Worm (Caenorhabditis elegans) whole organism, late embryonic: ENCODE measurements around the gene C36C5.15.

ENCODE experiments used
- C08G9.2 ChIP-seq: sonication (generic microtip); optimal IDR thresholded peaks from 2 replicates; lab custom pipeline; 2016; ENCODE audit warnings: mild to moderate bottlenecking, missing genetic modification characterization, moderate library complexity, missing compliant biosample characterization
- C38D4.7 ChIP-seq: fragments of 200-800 bp; sonication (Bioruptor generic); optimal IDR thresholded peaks from 2 replicates; lab custom pipeline; 2018; ENCODE audit warnings: mild to moderate bottlenecking, missing genetic modification characterization, moderate library complexity, missing compliant biosample characterization
- F13H6.1 ChIP-seq: sonication (generic microtip); optimal IDR thresholded peaks from 2 replicates; lab custom pipeline; 2016; ENCODE audit warnings: missing genetic modification characterization, missing compliant biosample characterization
- K02D7.2 ChIP-seq: sonication (generic microtip); optimal IDR thresholded peaks from 2 replicates; lab custom pipeline; 2017; ENCODE audit warnings: mild to moderate bottlenecking, missing genetic modification characterization, missing compliant biosample characterization
- K09A11.1 ChIP-seq: sonication (generic microtip); optimal IDR thresholded peaks from 2 replicates; lab custom pipeline; 2017; ENCODE audit warnings: antibody characterized with exemption, mild to moderate bottlenecking, missing genetic modification characterization, missing compliant biosample characterization; ENCODE audit not compliant: insufficient read depth
- ahr-1 ChIP-seq: sonication (generic microtip); optimal IDR thresholded peaks from 2 replicates; lab custom pipeline; 2016; ENCODE audit warnings: missing genetic modification characterization, missing compliant biosample characterization
- ceh-18 ChIP-seq: sonication (generic microtip); optimal IDR thresholded peaks from 2 replicates; lab custom pipeline; 2016; ENCODE audit warnings: missing genetic modification characterization, missing compliant biosample characterization
- ceh-19 ChIP-seq: fragments of 200-800 bp; sonication (Bioruptor generic); optimal IDR thresholded peaks from 2 replicates; lab custom pipeline; 2018; ENCODE audit warnings: mild to moderate bottlenecking, missing genetic modification characterization, missing compliant biosample characterization
- ceh-31 ChIP-seq: sonication (generic microtip); optimal IDR thresholded peaks from 2 replicates; lab custom pipeline; 2016; ENCODE audit warnings: missing genetic modification characterization, missing compliant biosample characterization
- ceh-34 ChIP-seq: sonication (generic microtip); optimal IDR thresholded peaks from 2 replicates; lab custom pipeline; 2016; ENCODE audit warnings: mild to moderate bottlenecking, missing genetic modification characterization, missing compliant biosample characterization
- ceh-45 ChIP-seq: fragments of 200-800 bp; sonication (Bioruptor generic); IDR thresholded peaks from 2 replicates; pipeline ENCODE4 v1.3.6; 2022; ENCODE audit warnings: missing genetic modification reagents, missing genetic modification characterization, missing compliant biosample characterization
- ceh-48 ChIP-seq: sonication (generic microtip); optimal IDR thresholded peaks from 2 replicates; lab custom pipeline; 2016; ENCODE audit warnings: missing genetic modification characterization, inconsistent platforms, missing compliant biosample characterization
- ceh-6 ChIP-seq: fragments of 200-800 bp; sonication (Bioruptor generic); optimal IDR thresholded peaks from 2 replicates; lab custom pipeline; 2018; ENCODE audit warnings: mild to moderate bottlenecking, missing genetic modification characterization, missing compliant biosample characterization
- ceh-9 ChIP-seq: sonication (generic microtip); optimal IDR thresholded peaks from 2 replicates; lab custom pipeline; 2016; ENCODE audit warnings: mild to moderate bottlenecking, missing genetic modification characterization, inconsistent platforms, missing compliant biosample characterization
- che-1 ChIP-seq: sonication (generic microtip); optimal IDR thresholded peaks from 2 replicates; lab custom pipeline; 2016; ENCODE audit warnings: mild to moderate bottlenecking, missing genetic modification characterization, missing compliant biosample characterization
- dve-1 ChIP-seq: sonication (generic microtip); optimal IDR thresholded peaks from 2 replicates; lab custom pipeline; 2017; ENCODE audit warnings: antibody characterized with exemption, mild to moderate bottlenecking, missing genetic modification characterization, missing compliant biosample characterization
- elt-2 ChIP-seq: sonication (generic microtip); optimal IDR thresholded peaks from 2 replicates; lab custom pipeline; 2016; ENCODE audit warnings: missing genetic modification reagents, missing genetic modification characterization, missing compliant biosample characterization
- eyg-1 ChIP-seq: sonication (generic microtip); optimal IDR thresholded peaks from 2 replicates; lab custom pipeline; 2016; ENCODE audit warnings: missing genotype, missing genetic modification characterization, missing compliant biosample characterization
- fax-1 ChIP-seq: sonication (generic microtip); optimal IDR thresholded peaks from 2 replicates; lab custom pipeline; 2016; ENCODE audit warnings: missing genotype, missing genetic modification characterization, missing compliant biosample characterization
- fkh-10 ChIP-seq: fragments of 150-350 bp; optimal IDR thresholded peaks from 2 replicates; lab custom pipeline; 2014; ENCODE audit warnings: missing biosample characterization, missing genetic modification reagents, missing genetic modification characterization
- hlh-13 ChIP-seq: fragments of 200-800 bp; sonication (Bioruptor generic); optimal IDR thresholded peaks from 2 replicates; lab custom pipeline; 2018; ENCODE audit warnings: mild to moderate bottlenecking, missing genetic modification characterization, missing compliant biosample characterization
- hlh-15 ChIP-seq: sonication (generic microtip); optimal IDR thresholded peaks from 2 replicates; lab custom pipeline; 2016; ENCODE audit warnings: missing genetic modification characterization, missing compliant biosample characterization
- hlh-30 ChIP-seq: sonication (generic microtip); optimal IDR thresholded peaks from 2 replicates; lab custom pipeline; 2017; ENCODE audit warnings: antibody characterized with exemption, missing genetic modification characterization, missing compliant biosample characterization; ENCODE audit not compliant: insufficient read depth
- hlh-6 ChIP-seq: sonication (generic microtip); optimal IDR thresholded peaks from 2 replicates; lab custom pipeline; 2016; ENCODE audit warnings: missing genotype, missing genetic modification characterization, missing compliant biosample characterization
- hlh-8 ChIP-seq: sonication (generic microtip); optimal IDR thresholded peaks from 2 replicates; lab custom pipeline; 2016; ENCODE audit warnings: missing genotype, missing genetic modification characterization, missing compliant biosample characterization
- lim-6 ChIP-seq: sonication (generic microtip); optimal IDR thresholded peaks from 2 replicates; lab custom pipeline; 2016; ENCODE audit warnings: missing genetic modification characterization, missing compliant biosample characterization
- lin-11 ChIP-seq: fragments of 200-800 bp; sonication (Bioruptor generic); optimal IDR thresholded peaks from 2 replicates; lab custom pipeline; 2018; ENCODE audit warnings: mild to moderate bottlenecking, missing genetic modification characterization, missing compliant biosample characterization
- madf-2 ChIP-seq: sonication (generic microtip); optimal IDR thresholded peaks from 2 replicates; lab custom pipeline; 2017; ENCODE audit warnings: missing genetic modification characterization, missing compliant biosample characterization
- mec-3 ChIP-seq: sonication (generic microtip); optimal IDR thresholded peaks from 2 replicates; lab custom pipeline; 2016; ENCODE audit warnings: borderline replicate concordance, missing genetic modification characterization, missing compliant biosample characterization
- nhr-11 ChIP-seq: fragments of 150-350 bp; optimal IDR thresholded peaks from 2 replicates; lab custom pipeline; 2014; ENCODE audit warnings: missing biosample characterization, missing genetic modification characterization
- nhr-232 ChIP-seq: sonication (generic microtip); optimal IDR thresholded peaks from 2 replicates; lab custom pipeline; 2016; ENCODE audit warnings: missing genetic modification characterization, missing compliant biosample characterization
- npax-4 ChIP-seq: sonication (generic microtip); optimal IDR thresholded peaks from 2 replicates; lab custom pipeline; 2016; ENCODE audit warnings: missing genetic modification characterization, missing compliant biosample characterization
- odd-2 ChIP-seq: sonication (generic microtip); optimal IDR thresholded peaks from 2 replicates; lab custom pipeline; 2017; ENCODE audit warnings: antibody characterized with exemption, mild to moderate bottlenecking, missing genetic modification characterization, missing compliant biosample characterization
- pax-1 ChIP-seq: fragments of 150-350 bp; optimal IDR thresholded peaks from 2 replicates; lab custom pipeline; 2014; ENCODE audit warnings: missing biosample characterization, missing genetic modification characterization
- pha-4 ChIP-seq: fragments of 150-350 bp; optimal IDR thresholded peaks from 2 replicates; lab custom pipeline; 2018; ENCODE audit warnings: missing biosample characterization, missing genetic modification reagents, missing genetic modification characterization
- pros-1 ChIP-seq: fragments of 150-350 bp; optimal IDR thresholded peaks from 2 replicates; lab custom pipeline; 2014; ENCODE audit warnings: missing biosample characterization, missing genetic modification reagents, missing genetic modification characterization
- rnt-1 ChIP-seq: sonication (generic microtip); optimal IDR thresholded peaks from 2 replicates; lab custom pipeline; 2016; ENCODE audit warnings: missing genetic modification characterization, missing compliant biosample characterization
- sdc-2 ChIP-seq: sonication (generic microtip); optimal IDR thresholded peaks from 2 replicates; lab custom pipeline; 2016; ENCODE audit warnings: missing genotype, missing genetic modification characterization, missing compliant biosample characterization
- sox-4 ChIP-seq: sonication (generic microtip); optimal IDR thresholded peaks from 2 replicates; lab custom pipeline; 2017; ENCODE audit warnings: mild to moderate bottlenecking, missing genetic modification characterization, inconsistent platforms, missing compliant biosample characterization
- tbx-7 ChIP-seq: sonication (generic microtip); optimal IDR thresholded peaks from 2 replicates; lab custom pipeline; 2016; ENCODE audit warnings: missing genotype, missing genetic modification characterization, missing compliant biosample characterization
- unc-3 ChIP-seq, 2 experiments: fragments of 200-800 bp in 1 of 2; sonication (Bioruptor generic) in 1 of 2; sonication (generic microtip) in 1 of 2; conservative IDR thresholded peaks in 1 of 2; optimal IDR thresholded peaks in 1 of 2; 2 replicates each; pipeline versions ENCODE4 v1.3.6 to Lab custom; 2016 to 2022; ENCODE audit warnings: missing compliant biosample characterization in 2 of 2, missing genetic modification characterization in 2 of 2, missing genetic modification reagents in 1 of 2
- unc-55 ChIP-seq: sonication (generic microtip); optimal IDR thresholded peaks from 2 replicates; lab custom pipeline; 2017; ENCODE audit warnings: missing biosample characterization, missing genetic modification reagents, missing genetic modification characterization
- unc-86 ChIP-seq: sonication (generic microtip); optimal IDR thresholded peaks from 2 replicates; lab custom pipeline; 2016; ENCODE audit warnings: missing genetic modification characterization, missing compliant biosample characterization
- zip-5 ChIP-seq: sonication (generic microtip); optimal IDR thresholded peaks from 2 replicates; lab custom pipeline; 2016; ENCODE audit warnings: missing genetic modification characterization, missing compliant biosample characterization

C36C5.15 gene

ce11 chrV:3168650-3169049 is at the start of gene C36C5.15:
C36C5.15 (minus strand) TSS chrV:3168750.
- TF ChIP-seq hlh-15 (tag; lab: Kevin White, UChicago) (no peak), lim-6 (tag; lab: Kevin White, UChicago) (no peak), lin-11 (tag; lab: Kevin White, UChicago) (no peak), odd-2 (tag; lab: Kevin White, UChicago) (no peak), tbx-7 (tag; lab: Kevin White, UChicago) (no peak), eyg-1 (tag; lab: Kevin White, UChicago) (no peak), npax-4 (tag; lab: Kevin White, UChicago) (no peak), unc-86 (tag; lab: Kevin White, UChicago) (no peak), K09A11.1 (tag; lab: Kevin White, UChicago) (no peak), sdc-2 (tag; lab: Kevin White, UChicago) (no peak), fax-1 (tag; lab: Kevin White, UChicago) (no peak), K02D7.2 (tag; lab: Kevin White, UChicago) (no peak), fkh-10 (GFP tag; lab: Kevin White, UChicago) (no peak), pros-1 (tag; lab: Kevin White, UChicago) (no peak), rnt-1 (tag; lab: Kevin White, UChicago) (no peak), mec-3 (tag; lab: Kevin White, UChicago) (no peak), madf-2 (tag; lab: Kevin White, UChicago) (no peak)

ce11 chrV:3210147-3210546 is 41.6 kb upstream of the C36C5.15 start, which contains the start of gene apx-1:
apx-1 (plus strand) TSS chrV:3210196.
- TF ChIP-seq unc-3 (GFP tag; conservative IDR thresholded peaks at IDR 0.05; lab: Robert Waterston, UW) (no peak), unc-3 (tag; optimal IDR thresholded peaks at IDR 0.05; lab: Kevin White, UChicago) (no peak), lim-6 (tag; lab: Kevin White, UChicago) (no peak), ceh-48 (no peak), ceh-19 (no peak), che-1 (tag; lab: Kevin White, UChicago) (no peak), zip-5 (no peak), ceh-9 (no peak), elt-2 (tag; lab: Kevin White, UChicago) (no peak)

ce11 chrV:3208940-3209339 is 40.4 kb upstream of the C36C5.15 start:
- TF ChIP-seq tbx-7 (tag; lab: Kevin White, UChicago), result no peak
- no peak for TF ChIP-seq hlh-6 (tag; lab: Kevin White, UChicago)
- no peak for TF ChIP-seq npax-4 (tag; lab: Kevin White, UChicago)
- TF ChIP-seq pros-1 (tag; lab: Kevin White, UChicago), result no peak
- no peak for TF ChIP-seq pha-4
- no peak for TF ChIP-seq ahr-1
- TF ChIP-seq C38D4.7 (GFP tag; lab: Kevin White, UChicago), result no peak
- TF ChIP-seq K02D7.2 (tag; lab: Kevin White, UChicago), result no peak
- TF ChIP-seq sdc-2 (tag; lab: Kevin White, UChicago), result no peak
- TF ChIP-seq ceh-31 (tag; lab: Kevin White, UChicago), result no peak
- TF ChIP-seq pax-1, result no peak
- no peak for TF ChIP-seq unc-55

ce11 chrV:3204433-3204832 is 35.9 kb upstream of the C36C5.15 start:
- no peak for TF ChIP-seq hlh-13 (GFP tag; lab: Kevin White, UChicago)
- TF ChIP-seq ceh-45 (GFP tag; lab: Robert Waterston, UW), result no peak
- no peak for TF ChIP-seq ceh-18 (tag; lab: Kevin White, UChicago)
- no peak for TF ChIP-seq C08G9.2 (tag; lab: Kevin White, UChicago)
- TF ChIP-seq ceh-34 (tag; lab: Kevin White, UChicago), result no peak
- TF ChIP-seq madf-2 (tag; lab: Kevin White, UChicago), result no peak
- TF ChIP-seq nhr-11, result no peak
- TF ChIP-seq ceh-48, result no peak
- TF ChIP-seq hlh-30 (tag; lab: Kevin White, UChicago), result no peak
- TF ChIP-seq lin-11 (tag; lab: Kevin White, UChicago), result no peak
- TF ChIP-seq dve-1 (tag; lab: Kevin White, UChicago), result no peak
- TF ChIP-seq nhr-232 (tag; lab: Kevin White, UChicago), result no peak
- no peak for TF ChIP-seq C38D4.7 (GFP tag; lab: Kevin White, UChicago)
- no peak for TF ChIP-seq sox-4 (tag; lab: Kevin White, UChicago)
- no peak for TF ChIP-seq F13H6.1 (tag; lab: Kevin White, UChicago)
- no peak for TF ChIP-seq hlh-8 (tag; lab: Kevin White, UChicago)
- TF ChIP-seq zip-5, result no peak
- TF ChIP-seq ceh-6, result no peak
